Fruit fly (Drosophila melanogaster): ENCODE data around the gene CG3734.

The CG3734 gene

dm6 chr3R:19345214-19345613 lies 42.4 kb upstream of the CG3734 start:
- peak; percentile 43 for TF ChIP-seq grn (GFP tag; optimal IDR thresholded peaks at IDR 0.05)
- no peak for TF ChIP-seq zfh2 (GFP tag; optimal IDR thresholded peaks at IDR 0.05)
- peak; percentile 30 for TF ChIP-seq kni (GFP tag; optimal IDR thresholded peaks at IDR 0.05)
- no peak for TF ChIP-seq crp (GFP tag; optimal IDR thresholded peaks at IDR 0.05)
- no peak for TF ChIP-seq Mad (GFP tag; optimal IDR thresholded peaks at IDR 0.05)
- peak; percentile 86 for TF ChIP-seq cad (GFP tag; optimal IDR thresholded peaks at IDR 0.05)
- no peak for TF ChIP-seq CTCF (GFP tag; optimal IDR thresholded peaks at IDR 0.05)
- TF ChIP-seq pros (GFP tag; optimal IDR thresholded peaks at IDR 0.05), result peak; percentile 43
- TF ChIP-seq CG4282 (GFP tag; optimal IDR thresholded peaks at IDR 0.05), result no peak
- no peak for TF ChIP-seq scrt (GFP tag; optimal IDR thresholded peaks at IDR 0.05)
- TF ChIP-seq D19A (tag; optimal IDR thresholded peaks at IDR 0.05), result no peak
- peak; percentile 61 for TF ChIP-seq CG15479 (GFP tag; optimal IDR thresholded peaks at IDR 0.05)
- TF ChIP-seq Mrtf (GFP tag; IDR thresholded peaks at IDR 0.05), result no peak
- TF ChIP-seq Dek (tag; optimal IDR thresholded peaks at IDR 0.05), result no peak
- no peak for TF ChIP-seq bbx (GFP tag; IDR thresholded peaks at IDR 0.05; ENCODE audit: partially characterized antibody)
- TF ChIP-seq klu (GFP tag; IDR thresholded peaks at IDR 0.05), result no peak
- no peak for TF ChIP-seq crol (GFP tag; IDR thresholded peaks at IDR 0.05)
- peak; percentile 14 for TF ChIP-seq twi (tag; optimal IDR thresholded peaks at IDR 0.05)
- no peak for TF ChIP-seq so (GFP tag; IDR thresholded peaks at IDR 0.05)
- TF ChIP-seq zen (tag; optimal IDR thresholded peaks at IDR 0.05), result peak; percentile 86
- no peak for TF ChIP-seq CG3995 (GFP tag; optimal IDR thresholded peaks at IDR 0.05)
- TF ChIP-seq H15 (GFP tag; IDR thresholded peaks at IDR 0.05), result 0 out of 3 replicates have a peak, but pooled peaks have one; percentile 32
- TF ChIP-seq ac (GFP tag; optimal IDR thresholded peaks at IDR 0.05), result peak; percentile 61
- peak; percentile 93 for TF ChIP-seq D (optimal IDR thresholded peaks at IDR 0.05)
- TF ChIP-seq D (GFP tag; optimal IDR thresholded peaks at IDR 0.05), result no peak
- TF ChIP-seq CG2889 (GFP tag; IDR thresholded peaks at IDR 0.05), result 0 out of 3 replicates have a peak, but pooled peaks have one; percentile 35

- TF ChIP-seq esg (GFP tag; conservative IDR thresholded peaks at IDR 0.05), result no peak
- TF ChIP-seq twi (tag; optimal IDR thresholded peaks at IDR 0.05), result peak; percentile 97
- TF ChIP-seq az2 (GFP tag; optimal IDR thresholded peaks at IDR 0.05), result no peak
- TF ChIP-seq NK7.1 (GFP tag; optimal IDR thresholded peaks at IDR 0.05), result no peak
These were observed 41.1 kb upstream of the CG3734 start for dm6 chr3R:19346532-19346931.

DNA sequence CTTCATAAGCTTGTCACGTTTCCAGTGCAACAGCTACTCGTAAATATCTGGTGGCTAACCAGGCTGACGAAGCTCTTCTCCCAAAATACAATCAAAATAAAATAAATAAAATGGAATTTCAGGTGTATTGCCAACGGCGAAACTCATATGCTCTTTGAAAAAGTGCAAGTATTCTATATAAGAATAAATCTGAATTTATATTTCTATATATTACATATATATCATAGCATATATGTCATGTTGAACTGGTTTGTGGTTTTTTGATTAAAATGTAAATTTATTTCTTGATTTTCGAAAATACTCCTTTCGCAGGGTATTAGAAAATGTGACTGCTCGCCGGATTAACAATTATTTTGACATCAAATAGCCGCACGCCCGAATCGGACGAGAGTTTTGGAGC lies 40.0 kb upstream of the CG3734 start:
- TF ChIP-seq ranshi (GFP tag; IDR thresholded peaks at IDR 0.05) (0 out of 2 replicates have a peak, but pooled peaks have one; percentile 13), D19A (tag; optimal IDR thresholded peaks at IDR 0.05) (peak; percentile 87), CG2129 (GFP tag; IDR thresholded peaks at IDR 0.05; ENCODE audit: partially characterized antibody) (no peak), fd102C (GFP tag; optimal IDR thresholded peaks at IDR 0.05) (no peak), pnt (GFP tag; optimal IDR thresholded peaks at IDR 0.05) (no peak), Jarid2 (GFP tag; optimal IDR thresholded peaks at IDR 0.05) (no peak), Xrp1 (GFP tag; IDR thresholded peaks at IDR 0.05) (peak; percentile 29; the same call in 1 of the 2 replicates), CG10979 (tag; optimal IDR thresholded peaks at IDR 0.05) (peak; percentile 9), Oli (tag; optimal IDR thresholded peaks at IDR 0.05) (no peak), bsh (GFP tag; optimal IDR thresholded peaks at IDR 0.05) (peak in 1 of 2 experiments; percentile 34), Side (GFP tag; optimal IDR thresholded peaks at IDR 0.05) (no peak), fd96Cb (tag; optimal IDR thresholded peaks at IDR 0.05) (no peak), CoRest (tag; optimal IDR thresholded peaks at IDR 0.05) (peak; percentile 0), lola (GFP tag; optimal IDR thresholded peaks at IDR 0.05) (peak in 1 of 3 experiments; percentile 15), Abd-B (GFP tag; optimal IDR thresholded peaks at IDR 0.05) (peak; percentile 9), Sox102F (GFP tag; optimal IDR thresholded peaks at IDR 0.05) (peak; percentile 14), CG12299 (tag; optimal IDR thresholded peaks at IDR 0.05) (no peak), dmrt11E (tag; optimal IDR thresholded peaks at IDR 0.05) (peak; percentile 4), nmo (GFP tag; optimal IDR thresholded peaks at IDR 0.05) (peak; percentile 30), CkIIα-i1 (GFP tag; IDR thresholded peaks at IDR 0.05) (no peak), Deaf1 (tag; optimal IDR thresholded peaks at IDR 0.05) (no peak), grau (tag; optimal IDR thresholded peaks at IDR 0.05) (peak; percentile 28)
